Fruit fly (Drosophila melanogaster): Measurements from ENCODE around the gene LysP.
A peak's percentile ranks its signal among the peaks of the same experiment; 100 is the strongest.

DNA sequence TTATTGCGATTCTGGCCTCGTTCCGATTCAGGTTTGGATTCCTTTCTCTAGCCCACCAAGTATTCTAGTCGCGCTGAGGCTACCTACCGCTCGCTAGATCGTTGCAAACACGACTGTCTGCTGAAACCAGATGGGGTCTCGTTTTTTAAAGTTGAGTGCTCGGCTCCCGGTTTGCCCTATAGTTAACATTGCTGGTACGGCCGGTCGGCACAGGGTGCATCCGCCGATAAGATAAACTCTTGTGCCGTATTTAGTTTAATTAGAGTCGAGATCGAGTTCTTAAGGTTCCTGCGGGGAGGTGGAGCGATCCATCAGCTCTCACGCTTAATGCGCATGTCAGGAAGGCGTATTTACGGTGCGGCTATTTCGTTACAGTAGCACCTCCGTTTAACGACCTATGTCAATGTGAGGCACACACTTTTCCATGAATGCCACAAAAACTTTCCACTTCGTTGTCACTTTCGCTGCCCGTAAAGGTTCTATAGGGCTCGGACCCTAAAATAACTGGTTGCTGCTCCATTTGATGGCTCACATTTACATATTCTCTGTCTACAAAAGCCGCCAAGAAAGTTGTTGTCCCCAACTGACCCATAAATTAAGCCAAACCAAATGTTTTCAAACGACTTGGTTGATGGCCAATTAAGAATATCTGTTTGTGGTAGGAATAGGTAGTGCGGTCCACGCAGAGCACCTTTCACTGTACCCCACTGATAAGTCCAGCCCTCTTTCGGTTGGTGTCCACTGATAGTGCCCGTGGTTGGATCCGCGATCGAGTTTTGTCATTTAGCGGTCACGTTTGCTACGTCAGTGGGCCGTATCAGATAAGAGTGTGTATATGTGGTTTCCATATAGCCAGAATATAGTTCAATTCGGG, 13.6 kb downstream of the LysP start, which contains the start of gene CG9119:
- peak; percentile 59 for TF ChIP-seq ey (GFP tag; optimal IDR thresholded peaks at IDR 0.05)
- TF ChIP-seq Hnf4 (GFP tag; optimal IDR thresholded peaks at IDR 0.05): no peak
- peak; percentile 28 for TF ChIP-seq Sp1 (GFP tag; optimal IDR thresholded peaks at IDR 0.05)
- peak in 1 of 2 experiments; percentile 61 for TF ChIP-seq foxo (GFP tag; optimal IDR thresholded peaks at IDR 0.05)
- peak; percentile 59 for TF ChIP-seq h (GFP tag; optimal IDR thresholded peaks at IDR 0.05)
- peak; percentile 6 for TF ChIP-seq psq (GFP tag; optimal IDR thresholded peaks at IDR 0.05)
- TF ChIP-seq Jra (GFP tag; optimal IDR thresholded peaks at IDR 0.05): no peak
- no peak for TF ChIP-seq N (GFP tag; optimal IDR thresholded peaks at IDR 0.05)
- peak; percentile 52 for TF ChIP-seq br (GFP tag; optimal IDR thresholded peaks at IDR 0.05)
- no peak for TF ChIP-seq Dif (GFP tag; optimal IDR thresholded peaks at IDR 0.05; ENCODE audit: partially characterized antibody)
